Fruit fly (Drosophila melanogaster) Kc167 (cell line): Measurements from ENCODE around the gene CG34357.

Source experiments
- Sin3A ChIP-seq: fragments of >200 bp; optimal IDR thresholded peaks from 2 replicates; lab custom pipeline; 2018; ENCODE audit warnings: missing external identifiers
- ttk ChIP-seq: sonication (Bioruptor generic); optimal IDR thresholded peaks from 2 replicates; lab custom pipeline; 2017; ENCODE audit warnings: missing external identifiers

- TF ChIP-seq ttk (lab: Kevin White, UChicago) (no peak), Sin3A (lab: Kevin White, UChicago) (no peak)
These were observed 78.6 kb downstream of the CG34357 start, which contains the start of gene CG31523 for dm6 chr3R:4479038-4479988.
